Worm (Caenorhabditis elegans) whole organism, mixed stage, embryonic: ENCODE data around the gene F36D3.16.

Experiments used
- M03D4.4 ChIP-seq: sonication (generic microtip); optimal IDR thresholded peaks from 2 replicates; lab custom pipeline; 2017; ENCODE audit warnings: mild to moderate bottlenecking, missing genetic modification characterization, missing compliant biosample characterization
- bed-3 ChIP-seq: fragments of 200-800 bp; sonication (Bioruptor generic); optimal IDR thresholded peaks from 3 replicates; lab custom pipeline; 2018; ENCODE audit warnings: mild to moderate bottlenecking, missing genetic modification characterization, moderate library complexity, missing compliant biosample characterization
- blmp-1 ChIP-seq: fragments of 150-350 bp; optimal IDR thresholded peaks from 2 replicates; lab custom pipeline; 2014; ENCODE audit warnings: missing biosample characterization, missing genetic modification characterization
- ceh-43 ChIP-seq: fragments of 200-800 bp; sonication (Bioruptor generic); optimal IDR thresholded peaks from 2 replicates; lab custom pipeline; 2018; ENCODE audit warnings: mild to moderate bottlenecking, missing genetic modification characterization, moderate library complexity, missing compliant biosample characterization
- ceh-83 ChIP-seq: fragments of 200-800 bp; sonication (Bioruptor generic); optimal IDR thresholded peaks from 2 replicates; lab custom pipeline; 2018; ENCODE audit warnings: mild to moderate bottlenecking, missing genetic modification characterization, missing compliant biosample characterization
- ces-1 ChIP-seq: fragments of 150-350 bp; optimal IDR thresholded peaks from 2 replicates; lab custom pipeline; 2014; ENCODE audit warnings: missing biosample characterization, missing genetic modification reagents, missing genetic modification characterization
- cnd-1 ChIP-seq: fragments of 200-800 bp; sonication (Bioruptor generic); optimal IDR thresholded peaks from 2 replicates; lab custom pipeline; 2018; ENCODE audit warnings: mild to moderate bottlenecking, missing genetic modification characterization, missing compliant biosample characterization
- drap-1 ChIP-seq: fragments of 200-800 bp; sonication (Bioruptor generic); optimal IDR thresholded peaks from 3 replicates; lab custom pipeline; 2018; ENCODE audit warnings: mild to moderate bottlenecking, missing genetic modification characterization, missing compliant biosample characterization
- elt-1 ChIP-seq: sonication (generic microtip); optimal IDR thresholded peaks from 2 replicates; lab custom pipeline; 2017; ENCODE audit warnings: missing genetic modification characterization, mild to moderate bottlenecking, missing compliant biosample characterization, antibody characterized with exemption, moderate library complexity, borderline replicate concordance; ENCODE audit not compliant: insufficient read depth
- elt-3 ChIP-seq: fragments of 150-350 bp; optimal IDR thresholded peaks from 2 replicates; lab custom pipeline; 2014; ENCODE audit warnings: missing biosample characterization, missing genetic modification characterization
- flh-1 ChIP-seq: fragments of 200-800 bp; sonication (Bioruptor generic); optimal IDR thresholded peaks from 2 replicates; lab custom pipeline; 2018; ENCODE audit warnings: mild to moderate bottlenecking, missing genetic modification characterization, moderate library complexity, missing compliant biosample characterization
- ham-2 ChIP-seq: fragments of 200-800 bp; sonication (Bioruptor generic); optimal IDR thresholded peaks from 2 replicates; lab custom pipeline; 2018; ENCODE audit warnings: mild to moderate bottlenecking, missing genetic modification characterization, missing compliant biosample characterization
- hlh-1 ChIP-seq: fragments of 150-350 bp; optimal IDR thresholded peaks from 2 replicates; lab custom pipeline; 2014; ENCODE audit warnings: missing biosample characterization, missing genetic modification reagents, missing genetic modification characterization
- lin-13 ChIP-seq: fragments of 150-350 bp; optimal IDR thresholded peaks from 2 replicates; lab custom pipeline; 2014; ENCODE audit warnings: missing biosample characterization, missing genetic modification characterization
- lin-32 ChIP-seq: fragments of 200-800 bp; sonication (Bioruptor generic); optimal IDR thresholded peaks from 2 replicates; lab custom pipeline; 2018; ENCODE audit warnings: mild to moderate bottlenecking, missing genetic modification characterization, missing compliant biosample characterization
- lsy-2 ChIP-seq: fragments of 150-350 bp; optimal IDR thresholded peaks from 2 replicates; lab custom pipeline; 2014; ENCODE audit warnings: missing biosample characterization, missing genetic modification characterization
- mab-5 ChIP-seq: fragments of 150-350 bp; optimal IDR thresholded peaks from 2 replicates; lab custom pipeline; 2014; ENCODE audit warnings: missing biosample characterization, missing genetic modification characterization
- mep-1 ChIP-seq: fragments of 150-350 bp; optimal IDR thresholded peaks from 2 replicates; lab custom pipeline; 2017; ENCODE audit warnings: missing biosample characterization, missing genetic modification reagents, missing genetic modification characterization, inconsistent platforms
- mls-2 ChIP-seq: sonication (generic microtip); optimal IDR thresholded peaks from 2 replicates; lab custom pipeline; 2016; ENCODE audit warnings: mild to moderate bottlenecking, missing genetic modification characterization, moderate library complexity, missing compliant biosample characterization
- nhr-12 ChIP-seq: fragments of 150-350 bp; optimal IDR thresholded peaks from 2 replicates; lab custom pipeline; 2014; ENCODE audit warnings: missing biosample characterization, missing genetic modification characterization
- nhr-2 ChIP-seq: fragments of 150-350 bp; optimal IDR thresholded peaks from 2 replicates; lab custom pipeline; 2014; ENCODE audit warnings: missing biosample characterization, missing genetic modification characterization
- nhr-237 ChIP-seq: fragments of 150-350 bp; optimal IDR thresholded peaks from 2 replicates; lab custom pipeline; 2014; ENCODE audit warnings: missing biosample characterization, missing genetic modification characterization
- nhr-28 ChIP-seq: fragments of 150-350 bp; optimal IDR thresholded peaks from 2 replicates; lab custom pipeline; 2014; ENCODE audit warnings: missing biosample characterization, missing genetic modification characterization
- nhr-76 ChIP-seq: sonication (generic microtip); optimal IDR thresholded peaks from 2 replicates; lab custom pipeline; 2017; ENCODE audit warnings: missing biosample characterization, missing genetic modification characterization
- pha-4 ChIP-seq: fragments of 150-350 bp; optimal IDR thresholded peaks from 2 replicates; lab custom pipeline; 2018; ENCODE audit warnings: missing biosample characterization, missing genetic modification reagents, missing genetic modification characterization
- sem-2 ChIP-seq: fragments of 200-800 bp; sonication (Bioruptor generic); optimal IDR thresholded peaks from 2 replicates; lab custom pipeline; 2018; ENCODE audit warnings: mild to moderate bottlenecking, missing genetic modification characterization, missing compliant biosample characterization
- snpc-4 ChIP-seq: fragments of 150-350 bp; optimal IDR thresholded peaks from 2 replicates; lab custom pipeline; 2014; ENCODE audit warnings: missing biosample characterization, missing genetic modification characterization
- sptf-1 ChIP-seq: sonication (generic microtip); optimal IDR thresholded peaks from 2 replicates; lab custom pipeline; 2017; ENCODE audit warnings: mild to moderate bottlenecking, missing genetic modification characterization, moderate library complexity, missing compliant biosample characterization
- tbx-8 ChIP-seq: fragments of 200-800 bp; sonication (Bioruptor generic); optimal IDR thresholded peaks from 2 replicates; lab custom pipeline; 2018; ENCODE audit warnings: mild to moderate bottlenecking, missing genetic modification characterization, moderate library complexity, missing compliant biosample characterization
- unc-39 ChIP-seq: fragments of 150-350 bp; optimal IDR thresholded peaks from 2 replicates; lab custom pipeline; 2014; ENCODE audit warnings: missing biosample characterization, missing genetic modification characterization
- unc-62 ChIP-seq: fragments of 150-350 bp; optimal IDR thresholded peaks from 2 replicates; lab custom pipeline; 2014; ENCODE audit warnings: missing biosample characterization, missing genetic modification reagents, missing genetic modification characterization
- ztf-11 ChIP-seq: fragments of 150-350 bp; optimal IDR thresholded peaks from 2 replicates; lab custom pipeline; 2014; ENCODE audit warnings: missing biosample characterization, missing genetic modification characterization

Gene F36D3.16

DNA sequence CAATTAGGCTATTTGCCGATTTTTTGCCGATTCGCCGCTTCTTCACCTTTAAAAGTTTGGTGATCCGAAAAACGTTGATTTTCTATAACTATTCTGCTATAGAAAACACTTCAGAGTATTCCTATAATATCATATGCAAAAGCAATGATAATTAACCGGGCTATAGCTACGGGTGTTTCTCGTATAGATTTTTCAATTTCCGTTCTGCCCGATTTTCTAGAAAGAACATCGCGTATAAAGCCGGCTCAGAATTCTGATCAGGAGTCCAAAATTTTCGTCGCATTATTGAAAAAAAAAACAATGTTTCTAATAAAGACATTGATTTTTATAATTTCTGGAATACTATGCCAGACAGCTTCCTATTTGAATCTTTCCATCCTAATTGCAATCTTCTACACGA is 22.8 kb downstream of the F36D3.16 start, which contains the start of gene srbc-65:
TSS of gene srbc-65 (plus strand) at position 301 of the 400 bp plus-strand sequence.
- TF ChIP-seq nhr-76 (tag; lab: Kevin White, UChicago) (no peak), elt-1 (tag; lab: Kevin White, UChicago) (no peak), hlh-1 (tag; lab: Kevin White, UChicago) (no peak), sem-2 (no peak), nhr-12 (no peak), elt-3 (tag; lab: Kevin White, UChicago) (no peak), unc-62 (no peak), lsy-2 (tag; lab: Kevin White, UChicago) (no peak), ces-1 (GFP tag; lab: Kevin White, UChicago) (no peak), cnd-1 (tag; lab: Kevin White, UChicago) (no peak), nhr-237 (tag; lab: Kevin White, UChicago) (no peak), pha-4 (tag; lab: Kevin White, UChicago) (no peak), ceh-83 (GFP tag; lab: Kevin White, UChicago) (no peak)

DNA sequence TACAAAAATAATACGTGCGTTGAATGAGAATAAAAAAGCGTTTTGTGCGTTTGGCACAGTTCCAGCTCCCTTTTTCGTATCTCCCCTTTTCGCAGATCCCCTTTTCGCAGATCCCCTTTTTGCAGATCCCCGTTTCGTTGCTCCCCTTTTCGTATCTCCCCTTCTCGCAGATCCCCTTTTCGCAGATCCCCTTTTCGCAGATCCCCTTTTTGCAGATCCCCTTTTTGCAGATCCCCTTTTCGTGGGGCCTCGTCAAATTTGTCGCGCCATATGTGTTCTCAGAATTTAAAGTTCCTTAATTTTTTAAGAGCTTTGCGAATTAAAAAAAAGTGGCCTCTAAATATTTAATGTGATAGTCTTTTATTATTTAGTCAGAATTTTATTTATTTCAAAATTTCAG is 25.0 kb downstream of the F36D3.16 start, which contains the start of gene Y32B12B.4:
TSS of gene Y32B12B.4 (plus strand) at position 399 of the 400 bp plus-strand sequence.
- peak; percentile 13 for TF ChIP-seq mls-2 (tag; lab: Kevin White, UChicago)
- TF ChIP-seq elt-1 (tag; lab: Kevin White, UChicago) = no peak
- TF ChIP-seq ham-2 (GFP tag; lab: Kevin White, UChicago) = no peak
- TF ChIP-seq lin-32 (GFP tag; lab: Kevin White, UChicago) = peak; percentile 64
- peak; percentile 67 for TF ChIP-seq sptf-1 (tag; lab: Kevin White, UChicago)
- peak; percentile 21 for TF ChIP-seq ceh-83 (GFP tag; lab: Kevin White, UChicago)
- no peak for TF ChIP-seq flh-1 (GFP tag; lab: Kevin White, UChicago)
- TF ChIP-seq blmp-1 = no peak
- peak; percentile 5 for TF ChIP-seq sem-2
- TF ChIP-seq M03D4.4 = peak; percentile 4
- TF ChIP-seq cnd-1 (tag; lab: Kevin White, UChicago) = peak; percentile 65
- TF ChIP-seq bed-3 (GFP tag; lab: Kevin White, UChicago) = peak; percentile 29
- TF ChIP-seq nhr-12 = no peak
- TF ChIP-seq lin-13 (tag; lab: Kevin White, UChicago) = no peak
- peak; percentile 46 for TF ChIP-seq drap-1 (GFP tag; lab: Kevin White, UChicago)

DNA sequence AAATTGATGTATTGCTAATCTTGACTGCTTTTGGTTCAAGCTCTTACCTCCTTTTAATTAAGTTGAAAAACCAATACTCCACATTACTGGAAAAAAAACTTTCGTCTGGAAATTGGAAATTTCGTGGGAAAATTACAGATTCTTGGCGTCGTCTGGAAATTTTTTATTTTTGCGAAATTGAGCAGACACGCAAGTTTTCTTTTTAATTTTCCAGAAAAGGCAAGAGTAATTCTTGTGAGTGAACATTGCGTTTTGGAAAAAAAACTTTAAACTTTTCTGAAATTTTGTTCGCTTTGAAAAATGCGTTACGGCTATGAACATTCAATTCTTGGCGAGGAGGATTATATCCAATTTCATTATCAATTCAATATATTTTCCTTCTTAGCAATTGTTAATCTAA is 37.7 kb downstream of the F36D3.16 start, which contains the start of gene sru-45:
TSS of gene sru-45 (plus strand) at position 301 of the 400 bp plus-strand sequence.
- TF ChIP-seq M03D4.4 (no peak), cnd-1 (tag; lab: Kevin White, UChicago) (no peak), ceh-43 (GFP tag; lab: Kevin White, UChicago) (no peak), pha-4 (tag; lab: Kevin White, UChicago) (no peak)

ce11 chrV:16568056-16568455 is 40.2 kb downstream of the F36D3.16 start:
- TF ChIP-seq bed-3 (GFP tag; lab: Kevin White, UChicago) = no peak
- no peak for TF ChIP-seq tbx-8 (GFP tag; lab: Kevin White, UChicago)
- no peak for TF ChIP-seq sptf-1 (tag; lab: Kevin White, UChicago)
- TF ChIP-seq cnd-1 (tag; lab: Kevin White, UChicago) = no peak
- TF ChIP-seq nhr-12 = no peak
- no peak for TF ChIP-seq elt-3 (tag; lab: Kevin White, UChicago)
- no peak for TF ChIP-seq mab-5
- no peak for TF ChIP-seq nhr-2 (tag; lab: Kevin White, UChicago)
- no peak for TF ChIP-seq mep-1 (tag; lab: Kevin White, UChicago)
- no peak for TF ChIP-seq pha-4 (tag; lab: Kevin White, UChicago)
- TF ChIP-seq ham-2 (GFP tag; lab: Kevin White, UChicago) = no peak
- TF ChIP-seq nhr-28 (tag; lab: Kevin White, UChicago) = no peak
- TF ChIP-seq unc-39 (tag; lab: Kevin White, UChicago) = no peak
- TF ChIP-seq hlh-1 (tag; lab: Kevin White, UChicago) = no peak
- no peak for TF ChIP-seq snpc-4 (tag; lab: Kevin White, UChicago)
- no peak for TF ChIP-seq ztf-11
- no peak for TF ChIP-seq lin-13 (tag; lab: Kevin White, UChicago)
- TF ChIP-seq blmp-1 = no peak
- TF ChIP-seq, all 35 proteins: peak for 0
